Worm (Caenorhabditis elegans) whole organism, L3 larva: ENCODE results near the gene srh-275.

Source experiments
- elt-1 ChIP-seq: fragments of 150-350 bp; optimal IDR thresholded peaks from 2 replicates; lab custom pipeline; 2014; ENCODE audit warnings: missing biosample characterization, missing genetic modification characterization
- elt-3 ChIP-seq, 3 experiments: fragments of 150-350 bp in 1 of 3; sonication (generic microtip) in 2 of 3; optimal IDR thresholded peaks; 2 replicates in 2 of 3; 4 replicates in 1 of 3; lab custom pipeline; 2014 to 2017; ENCODE audit warnings: missing biosample characterization in 3 of 3, missing genetic modification characterization in 3 of 3
- hmg-11 ChIP-seq: sonication (generic microtip); optimal IDR thresholded peaks from 2 replicates; lab custom pipeline; 2016; ENCODE audit warnings: missing genetic modification characterization, missing compliant biosample characterization
- lin-15B ChIP-seq: fragments of 150-350 bp; optimal IDR thresholded peaks from 2 replicates; lab custom pipeline; 2014; ENCODE audit warnings: missing biosample characterization, missing genetic modification characterization
- lin-39 ChIP-seq: fragments of 150-350 bp; optimal IDR thresholded peaks from 2 replicates; lab custom pipeline; 2018; ENCODE audit warnings: missing biosample characterization, missing genetic modification reagents, missing genetic modification characterization
- mdl-1 ChIP-seq: fragments of 150-350 bp; optimal IDR thresholded peaks from 2 replicates; lab custom pipeline; 2014; ENCODE audit warnings: missing biosample characterization, missing genetic modification characterization
- nhr-11 ChIP-seq: fragments of 150-350 bp; optimal IDR thresholded peaks from 2 replicates; lab custom pipeline; 2014; ENCODE audit warnings: missing biosample characterization, missing genetic modification characterization
- nhr-28 ChIP-seq: fragments of 150-350 bp; optimal IDR thresholded peaks from 2 replicates; lab custom pipeline; 2014; ENCODE audit warnings: missing biosample characterization, missing genetic modification characterization
- pha-4 ChIP-seq: fragments of 150-350 bp; optimal IDR thresholded peaks from 2 replicates; lab custom pipeline; 2014; ENCODE audit warnings: missing biosample characterization, missing genetic modification reagents, missing genetic modification characterization
- pqm-1 ChIP-seq: fragments of 150-350 bp; optimal IDR thresholded peaks from 2 replicates; lab custom pipeline; 2017; ENCODE audit warnings: missing biosample characterization, missing genetic modification characterization, inconsistent platforms
- sea-2 ChIP-seq: fragments of 150-350 bp; sonication (generic microtip); optimal IDR thresholded peaks from 4 replicates; lab custom pipeline; 2014; ENCODE audit warnings: missing biosample characterization, missing genetic modification reagents, missing genetic modification characterization
- unc-62 ChIP-seq: fragments of 150-350 bp; sonication (generic microtip); optimal IDR thresholded peaks from 4 replicates; lab custom pipeline; 2014; ENCODE audit warnings: missing biosample characterization, missing genetic modification reagents, missing genetic modification characterization

ce11 chrV:7400588-7400987 lies 47.8 kb downstream of the srh-275 start, which contains the start of gene srx-60:
- TF ChIP-seq nhr-11 (tag; lab: Kevin White, UChicago) (no peak), lin-15B (tag; lab: Kevin White, UChicago) (no peak), unc-62 (GFP tag; lab: Kevin White, UChicago) (no peak), pha-4 (tag; lab: Kevin White, UChicago) (no peak), lin-39 (no peak), pqm-1 (tag; lab: Kevin White, UChicago) (no peak), elt-3 (tag; optimal IDR thresholded peaks at IDR 0.05; lab: Kevin White, UChicago) (no peak), mdl-1 (no peak), elt-1 (tag; lab: Kevin White, UChicago) (no peak), sea-2 (no peak), nhr-28 (tag; lab: Kevin White, UChicago) (no peak), hmg-11 (tag; lab: Kevin White, UChicago) (no peak)
